Worm (Caenorhabditis elegans) whole organism, L1 larva: Measurements from ENCODE around the gene his-73.
A peak's percentile ranks its signal among the peaks of the same experiment; 100 is the strongest.

Source experiments
- C04F5.9 ChIP-seq: sonication (generic microtip); optimal IDR thresholded peaks from 2 replicates; lab custom pipeline; 2016; ENCODE audit warnings: missing genetic modification characterization, missing compliant biosample characterization
- C16A3.4 ChIP-seq: fragments of 150-350 bp; optimal IDR thresholded peaks from 2 replicates; lab custom pipeline; 2014; ENCODE audit warnings: missing biosample characterization, missing genetic modification characterization
- C34B4.2 ChIP-seq: sonication (generic microtip); optimal IDR thresholded peaks from 2 replicates; lab custom pipeline; 2017; ENCODE audit warnings: mild to moderate bottlenecking, missing genetic modification characterization, missing compliant biosample characterization
- aha-1 ChIP-seq: fragments of 150-350 bp; optimal IDR thresholded peaks from 2 replicates; lab custom pipeline; 2014; ENCODE audit warnings: missing biosample characterization, missing genetic modification characterization
- alr-1 ChIP-seq: fragments of 200-800 bp; sonication (Bioruptor generic); optimal IDR thresholded peaks from 2 replicates; lab custom pipeline; 2018; ENCODE audit warnings: borderline replicate concordance, mild to moderate bottlenecking, missing genetic modification characterization, missing compliant biosample characterization
- aly-2 ChIP-seq: fragments of 150-350 bp; optimal IDR thresholded peaks from 2 replicates; lab custom pipeline; 2014; ENCODE audit warnings: missing biosample characterization, missing genetic modification characterization
- ama-1 ChIP-seq: fragments of 150-350 bp; optimal IDR thresholded peaks from 2 replicates; lab custom pipeline; 2014
- blmp-1 ChIP-seq: fragments of 150-350 bp; optimal IDR thresholded peaks from 2 replicates; lab custom pipeline; 2014; ENCODE audit warnings: missing biosample characterization, missing genetic modification characterization
- ceh-8 ChIP-seq: fragments of 200-800 bp; sonication (Bioruptor generic); optimal IDR thresholded peaks from 2 replicates; lab custom pipeline; 2018; ENCODE audit warnings: mild to moderate bottlenecking, missing genetic modification characterization, moderate library complexity, missing compliant biosample characterization
- ceh-88 ChIP-seq: fragments of 200-800 bp; sonication (Bioruptor generic); IDR thresholded peaks from 2 replicates; pipeline ENCODE4 v1.3.6; 2022; ENCODE audit warnings: missing genetic modification characterization, missing compliant biosample characterization
- ces-1 ChIP-seq: fragments of 150-350 bp; optimal IDR thresholded peaks from 2 replicates; lab custom pipeline; 2014; ENCODE audit warnings: missing biosample characterization, missing genetic modification reagents, missing genetic modification characterization
- dpl-1 ChIP-seq, 3 experiments: fragments of 150-350 bp in 2 of 3; sonication (generic microtip) in 1 of 3; optimal IDR thresholded peaks; 2 replicates each; lab custom pipeline; 2014 to 2017; ENCODE audit warnings: missing biosample characterization in 3 of 3, missing genetic modification characterization in 3 of 3, missing genetic modification reagents in 3 of 3
- dsc-1 ChIP-seq: sonication (generic microtip); optimal IDR thresholded peaks from 2 replicates; lab custom pipeline; 2016; ENCODE audit warnings: mild to moderate bottlenecking, missing genetic modification characterization, missing compliant biosample characterization
- efl-1 ChIP-seq, 4 experiments: fragments of 150-350 bp; optimal IDR thresholded peaks in 3 of 4; peaks in 1 of 4; 1 replicate in 1 of 4; 2 replicates in 3 of 4; lab custom pipeline; 2014; ENCODE audit warnings: missing biosample characterization in 2 of 4, missing genetic modification characterization in 2 of 4, missing genetic modification reagents in 2 of 4
- egl-27 ChIP-seq, 2 experiments: fragments of 150-350 bp in 1 of 2; sonication (generic microtip); optimal IDR thresholded peaks; 3 replicates each; lab custom pipeline; 2017 to 2018; ENCODE audit warnings: missing biosample characterization in 2 of 2, missing genetic modification characterization in 2 of 2, missing genetic modification reagents in 2 of 2
- elt-3 ChIP-seq, 6 experiments: fragments of 150-350 bp in 1 of 6; sonication (generic microtip); optimal IDR thresholded peaks; 2 replicates each; lab custom pipeline; 2017 to 2018; ENCODE audit warnings: missing biosample characterization in 6 of 6, missing genetic modification characterization in 6 of 6, inconsistent platforms in 1 of 6
- fkh-10 ChIP-seq: sonication (generic microtip); optimal IDR thresholded peaks from 2 replicates; lab custom pipeline; 2017; ENCODE audit warnings: missing biosample characterization, missing genetic modification reagents, missing genetic modification characterization
- fkh-4 ChIP-seq: sonication (generic microtip); optimal IDR thresholded peaks from 2 replicates; lab custom pipeline; 2016; ENCODE audit warnings: missing compliant biosample characterization, missing genetic modification characterization, borderline replicate concordance
- fkh-8 ChIP-seq: sonication (generic microtip); optimal IDR thresholded peaks from 2 replicates; lab custom pipeline; 2016; ENCODE audit warnings: mild to moderate bottlenecking, missing genetic modification characterization, missing compliant biosample characterization
- fos-1 ChIP-seq: fragments of 150-350 bp; optimal IDR thresholded peaks from 2 replicates; lab custom pipeline; 2014; ENCODE audit warnings: missing biosample characterization, missing genetic modification characterization
- grh-1 ChIP-seq: fragments of 200-800 bp; sonication (Bioruptor generic); IDR thresholded peaks from 2 replicates; pipeline ENCODE4 v1.3.6; 2022; ENCODE audit warnings: missing genetic modification reagents, missing genetic modification characterization, missing compliant biosample characterization
- hpl-2 ChIP-seq: fragments of 150-350 bp; optimal IDR thresholded peaks from 2 replicates; lab custom pipeline; 2014; ENCODE audit warnings: missing biosample characterization, missing genetic modification reagents, missing genetic modification characterization
- irx-1 ChIP-seq: sonication (generic microtip); optimal IDR thresholded peaks from 2 replicates; lab custom pipeline; 2016; ENCODE audit warnings: missing genetic modification characterization, missing compliant biosample characterization
- isw-1 ChIP-seq: fragments of 200-800 bp; sonication (Bioruptor generic); IDR thresholded peaks from 2 replicates; pipeline ENCODE4 v1.3.6; 2022; ENCODE audit warnings: missing genetic modification characterization, missing compliant biosample characterization
- jun-1 ChIP-seq: fragments of 150-350 bp; optimal IDR thresholded peaks from 2 replicates; lab custom pipeline; 2014; ENCODE audit warnings: missing biosample characterization, missing genetic modification reagents, missing genetic modification characterization
- lin-13 ChIP-seq: fragments of 150-350 bp; optimal IDR thresholded peaks from 2 replicates; lab custom pipeline; 2014; ENCODE audit warnings: missing biosample characterization, missing genetic modification reagents, missing genetic modification characterization
- lin-14 ChIP-seq: fragments of 200-800 bp; sonication (Bioruptor generic); optimal IDR thresholded peaks from 2 replicates; lab custom pipeline; 2018; ENCODE audit warnings: mild to moderate bottlenecking, missing genetic modification characterization, moderate library complexity, missing compliant biosample characterization
- lin-39 ChIP-seq: fragments of 150-350 bp; optimal IDR thresholded peaks from 2 replicates; lab custom pipeline; 2014; ENCODE audit warnings: missing biosample characterization, missing genetic modification reagents, missing genetic modification characterization
- mdl-1 ChIP-seq, 2 experiments: fragments of 150-350 bp; optimal IDR thresholded peaks; 2 replicates each; lab custom pipeline; 2014 to 2017; ENCODE audit warnings: missing biosample characterization in 2 of 2, missing genetic modification characterization in 2 of 2, inconsistent platforms in 1 of 2
- mef-2 ChIP-seq: fragments of 150-350 bp; optimal IDR thresholded peaks from 2 replicates; lab custom pipeline; 2014; ENCODE audit warnings: missing biosample characterization, missing genetic modification characterization
- nhr-11 ChIP-seq: fragments of 150-350 bp; optimal IDR thresholded peaks from 2 replicates; lab custom pipeline; 2014; ENCODE audit warnings: missing biosample characterization, missing genetic modification characterization
- nhr-12 ChIP-seq: sonication (generic microtip); optimal IDR thresholded peaks from 2 replicates; lab custom pipeline; 2017; ENCODE audit warnings: missing biosample characterization, missing genetic modification characterization
- nhr-19 ChIP-seq: fragments of 200-800 bp; sonication (Bioruptor generic); conservative IDR thresholded peaks from 2 replicates; pipeline ENCODE4 v1.3.6; 2022; ENCODE audit warnings: missing genetic modification characterization, missing compliant biosample characterization
- nhr-237 ChIP-seq: fragments of 150-350 bp; optimal IDR thresholded peaks from 2 replicates; lab custom pipeline; 2014; ENCODE audit warnings: missing biosample characterization, missing genetic modification characterization
- nhr-28 ChIP-seq: fragments of 150-350 bp; optimal IDR thresholded peaks from 2 replicates; lab custom pipeline; 2014; ENCODE audit warnings: missing biosample characterization, missing genetic modification characterization
- nhr-47 ChIP-seq: sonication (generic microtip); optimal IDR thresholded peaks from 2 replicates; lab custom pipeline; 2016; ENCODE audit warnings: mild to moderate bottlenecking, missing genetic modification characterization, moderate library complexity, missing compliant biosample characterization
- nhr-71 ChIP-seq: sonication (generic microtip); optimal IDR thresholded peaks from 2 replicates; lab custom pipeline; 2016; ENCODE audit warnings: mild to moderate bottlenecking, missing genetic modification characterization, moderate library complexity, missing compliant biosample characterization
- nhr-76 ChIP-seq: sonication (generic microtip); optimal IDR thresholded peaks from 2 replicates; lab custom pipeline; 2017; ENCODE audit warnings: missing biosample characterization, missing genetic modification characterization
- nhr-77 ChIP-seq: fragments of 150-350 bp; optimal IDR thresholded peaks from 2 replicates; lab custom pipeline; 2014; ENCODE audit warnings: missing biosample characterization, missing genetic modification characterization
- nhr-84 ChIP-seq: sonication (generic microtip); optimal IDR thresholded peaks from 2 replicates; lab custom pipeline; 2017; ENCODE audit warnings: missing biosample characterization, missing genetic modification characterization
- snpc-4 ChIP-seq: fragments of 150-350 bp; optimal IDR thresholded peaks from 2 replicates; lab custom pipeline; 2014; ENCODE audit warnings: missing biosample characterization, missing genetic modification characterization
- sox-4 ChIP-seq: sonication (generic microtip); optimal IDR thresholded peaks from 2 replicates; lab custom pipeline; 2016; ENCODE audit warnings: missing genetic modification characterization, missing compliant biosample characterization
- sptf-1 ChIP-seq: fragments of 150-350 bp; optimal IDR thresholded peaks from 2 replicates; lab custom pipeline; 2014; ENCODE audit warnings: missing biosample characterization, missing genetic modification characterization
- swsn-7 ChIP-seq: sonication (generic microtip); optimal IDR thresholded peaks from 2 replicates; lab custom pipeline; 2016; ENCODE audit warnings: missing genetic modification characterization, missing compliant biosample characterization
- tbx-2 ChIP-seq: sonication (generic microtip); optimal IDR thresholded peaks from 2 replicates; lab custom pipeline; 2016; ENCODE audit warnings: missing genetic modification characterization, missing compliant biosample characterization
- tlp-1 ChIP-seq: fragments of 150-350 bp; optimal IDR thresholded peaks from 2 replicates; lab custom pipeline; 2014; ENCODE audit warnings: missing biosample characterization, missing genetic modification characterization
- unc-130 ChIP-seq: fragments of 150-350 bp; optimal IDR thresholded peaks from 2 replicates; lab custom pipeline; 2017; ENCODE audit warnings: missing biosample characterization, missing genetic modification characterization, inconsistent platforms
- unc-30 ChIP-seq: sonication (generic microtip); optimal IDR thresholded peaks from 2 replicates; lab custom pipeline; 2017; ENCODE audit warnings: missing biosample characterization, missing genetic modification characterization
- unc-62 ChIP-seq: fragments of 150-350 bp; optimal IDR thresholded peaks from 2 replicates; lab custom pipeline; 2014; ENCODE audit warnings: missing biosample characterization, missing genetic modification reagents, missing genetic modification characterization
- unc-86 ChIP-seq: sonication (generic microtip); optimal IDR thresholded peaks from 2 replicates; lab custom pipeline; 2016; ENCODE audit warnings: missing genetic modification characterization, missing compliant biosample characterization
- unc-98 ChIP-seq: fragments of 200-800 bp; sonication (Bioruptor generic); IDR thresholded peaks from 2 replicates; pipeline ENCODE4 v1.3.6; 2022; ENCODE audit warnings: missing genetic modification characterization, missing compliant biosample characterization
- vab-15 ChIP-seq: sonication (generic microtip); optimal IDR thresholded peaks from 2 replicates; lab custom pipeline; 2017; ENCODE audit warnings: missing genotype, mild to moderate bottlenecking, missing genetic modification characterization, missing compliant biosample characterization
- zip-4 ChIP-seq: fragments of 200-800 bp; sonication (Bioruptor generic); optimal IDR thresholded peaks from 2 replicates; lab custom pipeline; 2018; ENCODE audit warnings: mild to moderate bottlenecking, missing genetic modification characterization, moderate library complexity, missing compliant biosample characterization
- ztf-11 ChIP-seq, 2 experiments: sonication (generic microtip); optimal IDR thresholded peaks; 2 replicates each; lab custom pipeline; 2016 to 2017; ENCODE audit warnings: missing genetic modification characterization in 2 of 2, missing biosample characterization in 1 of 2, missing compliant biosample characterization in 1 of 2

his-73 gene

ce11 chrII:13193563-13194103 lies 10.1 kb downstream of the his-73 start:
- TF ChIP-seq unc-130 (tag; lab: Kevin White, UChicago) = no peak
- no peak for TF ChIP-seq ceh-8 (GFP tag; lab: Kevin White, UChicago)
- no peak for TF ChIP-seq isw-1 (GFP tag; lab: Robert Waterston, UW)
- TF ChIP-seq fkh-8 (tag; lab: Kevin White, UChicago) = peak; percentile 15
- TF ChIP-seq tlp-1 (tag; lab: Kevin White, UChicago) = no peak
- TF ChIP-seq nhr-77 (tag; lab: Kevin White, UChicago) = no peak
- TF ChIP-seq nhr-71 (tag; lab: Kevin White, UChicago) = peak; percentile 31
- no peak for TF ChIP-seq ces-1
- TF ChIP-seq C04F5.9 (tag; lab: Kevin White, UChicago) = no peak
- no peak for TF ChIP-seq sox-4
- TF ChIP-seq ztf-11 (tag; optimal IDR thresholded peaks at IDR 0.05; lab: Kevin White, UChicago) = no peak
- no peak for TF ChIP-seq aha-1 (tag; lab: Kevin White, UChicago)
- no peak for TF ChIP-seq C16A3.4 (tag; lab: Kevin White, UChicago)
- TF ChIP-seq lin-14 (GFP tag; lab: Kevin White, UChicago) = peak; percentile 75
- TF ChIP-seq nhr-28 (tag; lab: Kevin White, UChicago) = no peak
- TF ChIP-seq snpc-4 (tag; lab: Kevin White, UChicago) = no peak
- TF ChIP-seq grh-1 = no peak
- no peak for TF ChIP-seq nhr-11 (tag; lab: Kevin White, UChicago)
- no peak for TF ChIP-seq hpl-2 (GFP tag; lab: Kevin White, UChicago)
- TF ChIP-seq elt-3 (tag; optimal IDR thresholded peaks at IDR 0.05; lab: Kevin White, UChicago) = no peak
- no peak for TF ChIP-seq aly-2 (tag; lab: Kevin White, UChicago)
- no peak for TF ChIP-seq unc-98 (GFP tag; lab: Robert Waterston, UW)
- no peak for TF ChIP-seq mef-2 (tag; lab: Kevin White, UChicago)
- no peak for TF ChIP-seq nhr-47 (tag; lab: Kevin White, UChicago)
- TF ChIP-seq vab-15 = no peak
- peak; percentile 41 for TF ChIP-seq fkh-4 (tag; lab: Kevin White, UChicago)
- no peak for TF ChIP-seq fkh-10 (GFP tag; lab: Kevin White, UChicago)
- TF ChIP-seq ama-1 = no peak
- no peak for TF ChIP-seq nhr-237 (tag; lab: Kevin White, UChicago)
- no peak for TF ChIP-seq lin-13 (GFP tag; lab: Kevin White, UChicago)
- TF ChIP-seq nhr-19 (GFP tag; lab: Robert Waterston, UW) = no peak
- no peak for TF ChIP-seq zip-4
- no peak for TF ChIP-seq efl-1 (optimal IDR thresholded peaks at IDR 0.05; lab: Kevin White, UChicago)
- TF ChIP-seq efl-1 (GFP tag; optimal IDR thresholded peaks at IDR 0.05 in 1 of 2; lab: Kevin White, UChicago) = peak; percentile 3 to 91
- no peak for TF ChIP-seq fos-1 (tag; lab: Kevin White, UChicago)
- TF ChIP-seq alr-1 = no peak
- no peak for TF ChIP-seq nhr-12 (tag; lab: Kevin White, UChicago)
- no peak for TF ChIP-seq ceh-88
- TF ChIP-seq unc-86 (tag; lab: Kevin White, UChicago) = no peak
- TF ChIP-seq unc-62 (GFP tag; lab: Kevin White, UChicago) = no peak
- TF ChIP-seq nhr-76 (tag; lab: Kevin White, UChicago) = no peak
- peak in 1 of 3 experiments; percentile 28 for TF ChIP-seq dpl-1 (GFP tag; optimal IDR thresholded peaks at IDR 0.05; lab: Kevin White, UChicago)
- TF ChIP-seq mdl-1 (tag; optimal IDR thresholded peaks at IDR 0.05; lab: Kevin White, UChicago) = no peak
- no peak for TF ChIP-seq unc-30 (tag; lab: Kevin White, UChicago)
- peak; percentile 2 for TF ChIP-seq irx-1
- no peak for TF ChIP-seq sptf-1 (tag; lab: Kevin White, UChicago)
- TF ChIP-seq C34B4.2 (tag; lab: Kevin White, UChicago) = no peak
- no peak for TF ChIP-seq jun-1 (tag; lab: Kevin White, UChicago)
- no peak for TF ChIP-seq nhr-84 (tag; lab: Kevin White, UChicago)
- TF ChIP-seq dsc-1 (tag; lab: Kevin White, UChicago) = peak; percentile 75
- no peak for TF ChIP-seq egl-27 (tag; optimal IDR thresholded peaks at IDR 0.05; lab: Kevin White, UChicago)
- no peak for TF ChIP-seq lin-39 (tag; lab: Kevin White, UChicago)
- TF ChIP-seq tbx-2 (tag; lab: Kevin White, UChicago) = no peak
- peak; percentile 95 for TF ChIP-seq blmp-1 (tag; lab: Kevin White, UChicago)
- TF ChIP-seq swsn-7 (tag; lab: Kevin White, UChicago) = no peak
